Worm (Caenorhabditis elegans) whole organism, L1 larva: Measurements from ENCODE around the gene F14H3.3.

Experiments
- C16A3.4 ChIP-seq: fragments of 150-350 bp; optimal IDR thresholded peaks from 2 replicates; lab custom pipeline; 2014; ENCODE audit warnings: missing biosample characterization, missing genetic modification characterization
- ama-1 ChIP-seq: fragments of 150-350 bp; optimal IDR thresholded peaks from 2 replicates; lab custom pipeline; 2014
- irx-1 ChIP-seq: sonication (generic microtip); optimal IDR thresholded peaks from 2 replicates; lab custom pipeline; 2016; ENCODE audit warnings: missing genetic modification characterization, missing compliant biosample characterization
- lin-14 ChIP-seq: fragments of 200-800 bp; sonication (Bioruptor generic); optimal IDR thresholded peaks from 2 replicates; lab custom pipeline; 2018; ENCODE audit warnings: mild to moderate bottlenecking, missing genetic modification characterization, moderate library complexity, missing compliant biosample characterization
- lsy-2 ChIP-seq, 2 experiments: fragments of 150-350 bp; optimal IDR thresholded peaks; 2 replicates each; lab custom pipeline; 2014; ENCODE audit warnings: missing biosample characterization in 2 of 2, missing genetic modification characterization in 2 of 2
- nhr-11 ChIP-seq: fragments of 150-350 bp; optimal IDR thresholded peaks from 2 replicates; lab custom pipeline; 2014; ENCODE audit warnings: missing biosample characterization, missing genetic modification characterization
- nhr-28 ChIP-seq: fragments of 150-350 bp; optimal IDR thresholded peaks from 2 replicates; lab custom pipeline; 2014; ENCODE audit warnings: missing biosample characterization, missing genetic modification characterization
- nhr-76 ChIP-seq: sonication (generic microtip); optimal IDR thresholded peaks from 2 replicates; lab custom pipeline; 2017; ENCODE audit warnings: missing biosample characterization, missing genetic modification characterization
- pag-3 ChIP-seq: sonication (generic microtip); optimal IDR thresholded peaks from 2 replicates; lab custom pipeline; 2017; ENCODE audit warnings: missing genetic modification characterization, mild to moderate bottlenecking, missing compliant biosample characterization, antibody characterized with exemption, borderline replicate concordance; ENCODE audit not compliant: insufficient read depth
- pqm-1 ChIP-seq: sonication (generic microtip); optimal IDR thresholded peaks from 3 replicates; lab custom pipeline; 2017; ENCODE audit warnings: missing biosample characterization, missing genetic modification characterization
- unc-98 ChIP-seq: fragments of 200-800 bp; sonication (Bioruptor generic); IDR thresholded peaks from 2 replicates; pipeline ENCODE4 v1.3.6; 2022; ENCODE audit warnings: missing genetic modification characterization, missing compliant biosample characterization
- zip-4 ChIP-seq: fragments of 200-800 bp; sonication (Bioruptor generic); optimal IDR thresholded peaks from 2 replicates; lab custom pipeline; 2018; ENCODE audit warnings: mild to moderate bottlenecking, missing genetic modification characterization, moderate library complexity, missing compliant biosample characterization

DNA sequence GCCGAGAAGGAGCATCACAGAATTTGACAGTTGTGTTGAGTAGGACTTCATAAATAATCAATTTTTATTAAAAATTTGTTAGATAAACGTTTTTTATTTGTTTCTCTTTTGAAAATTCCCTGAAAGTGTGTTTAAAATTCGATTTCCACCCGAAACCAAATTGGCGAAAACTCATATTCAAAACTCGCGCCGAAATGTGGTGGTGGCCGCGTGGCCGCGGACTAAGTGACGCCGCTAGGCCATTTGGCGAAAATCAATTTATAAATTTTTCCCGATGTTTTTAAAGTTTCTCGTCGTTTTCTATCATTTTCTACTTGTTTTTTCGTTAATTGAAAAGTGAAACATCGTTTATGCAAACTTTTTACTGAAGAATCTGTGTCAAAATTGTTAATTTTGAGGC is 30.7 kb downstream of the F14H3.3 start:
- TF ChIP-seq pqm-1 (tag; lab: Kevin White, UChicago) = no peak
- TF ChIP-seq nhr-11 (tag; lab: Kevin White, UChicago) = no peak
- peak; percentile 1 for TF ChIP-seq C16A3.4 (tag; lab: Kevin White, UChicago)
- no peak for TF ChIP-seq pag-3 (tag; lab: Kevin White, UChicago)
- TF ChIP-seq lin-14 (GFP tag; lab: Kevin White, UChicago) = no peak
- no peak for TF ChIP-seq lsy-2 (tag; optimal IDR thresholded peaks at IDR 0.05; lab: Kevin White, UChicago)
- TF ChIP-seq irx-1 = peak; percentile 72
- peak; percentile 66 for TF ChIP-seq unc-98 (GFP tag; lab: Robert Waterston, UW)
- no peak for TF ChIP-seq nhr-76 (tag; lab: Kevin White, UChicago)
- no peak for TF ChIP-seq zip-4
- no peak for TF ChIP-seq ama-1 (lab: Kevin White, UChicago)
- no peak for TF ChIP-seq nhr-28 (tag; lab: Kevin White, UChicago)
